Worm (Caenorhabditis elegans) whole organism, mixed stage, embryonic: ENCODE results near the gene twk-35.

ENCODE experiments used
- ceh-43 ChIP-seq: fragments of 200-800 bp; sonication (Bioruptor generic); optimal IDR thresholded peaks from 2 replicates; lab custom pipeline; 2018; ENCODE audit warnings: mild to moderate bottlenecking, missing genetic modification characterization, moderate library complexity, missing compliant biosample characterization
- cnd-1 ChIP-seq: fragments of 200-800 bp; sonication (Bioruptor generic); optimal IDR thresholded peaks from 2 replicates; lab custom pipeline; 2018; ENCODE audit warnings: mild to moderate bottlenecking, missing genetic modification characterization, missing compliant biosample characterization
- elt-3 ChIP-seq: fragments of 150-350 bp; optimal IDR thresholded peaks from 2 replicates; lab custom pipeline; 2014; ENCODE audit warnings: missing biosample characterization, missing genetic modification characterization
- flh-1 ChIP-seq: fragments of 200-800 bp; sonication (Bioruptor generic); optimal IDR thresholded peaks from 2 replicates; lab custom pipeline; 2018; ENCODE audit warnings: mild to moderate bottlenecking, missing genetic modification characterization, moderate library complexity, missing compliant biosample characterization
- hlh-1 ChIP-seq: fragments of 150-350 bp; optimal IDR thresholded peaks from 2 replicates; lab custom pipeline; 2014; ENCODE audit warnings: missing biosample characterization, missing genetic modification reagents, missing genetic modification characterization
- lin-13 ChIP-seq: fragments of 150-350 bp; optimal IDR thresholded peaks from 2 replicates; lab custom pipeline; 2014; ENCODE audit warnings: missing biosample characterization, missing genetic modification characterization
- nhr-12 ChIP-seq: fragments of 150-350 bp; optimal IDR thresholded peaks from 2 replicates; lab custom pipeline; 2014; ENCODE audit warnings: missing biosample characterization, missing genetic modification characterization
- nhr-28 ChIP-seq: fragments of 150-350 bp; optimal IDR thresholded peaks from 2 replicates; lab custom pipeline; 2014; ENCODE audit warnings: missing biosample characterization, missing genetic modification characterization
- pha-4 ChIP-seq: fragments of 150-350 bp; optimal IDR thresholded peaks from 2 replicates; lab custom pipeline; 2018; ENCODE audit warnings: missing biosample characterization, missing genetic modification reagents, missing genetic modification characterization
- sem-2 ChIP-seq: fragments of 200-800 bp; sonication (Bioruptor generic); optimal IDR thresholded peaks from 2 replicates; lab custom pipeline; 2018; ENCODE audit warnings: mild to moderate bottlenecking, missing genetic modification characterization, missing compliant biosample characterization
- unc-62 ChIP-seq: fragments of 150-350 bp; optimal IDR thresholded peaks from 2 replicates; lab custom pipeline; 2014; ENCODE audit warnings: missing biosample characterization, missing genetic modification reagents, missing genetic modification characterization

ce11 chrV:20830409-20830808 lies 32.4 kb upstream of the twk-35 start:
- TF ChIP-seq nhr-12 (tag; lab: Kevin White, UChicago), result no peak
- no peak for TF ChIP-seq ceh-43 (GFP tag; lab: Kevin White, UChicago)
- TF ChIP-seq elt-3 (tag; lab: Kevin White, UChicago), result no peak
- no peak for TF ChIP-seq pha-4 (tag; lab: Kevin White, UChicago)
- no peak for TF ChIP-seq cnd-1 (tag; lab: Kevin White, UChicago)
- TF ChIP-seq nhr-28 (tag; lab: Kevin White, UChicago), result no peak
- no peak for TF ChIP-seq lin-13 (tag; lab: Kevin White, UChicago)
- TF ChIP-seq unc-62 (GFP tag; lab: Kevin White, UChicago), result no peak
- no peak for TF ChIP-seq flh-1 (GFP tag; lab: Kevin White, UChicago)
- no peak for TF ChIP-seq hlh-1
- no peak for TF ChIP-seq sem-2 (GFP tag; lab: Kevin White, UChicago)
